Fruit fly (Drosophila melanogaster) whole organism: Measurements from ENCODE around the gene CG16865.

Source experiments
- CG8478 ChIP-seq: fragments of >200 bp; optimal IDR thresholded peaks from 2 replicates; lab custom pipeline; 2018; ENCODE audit warnings: inconsistent platforms
- Dll ChIP-seq: fragments of >200 bp; optimal IDR thresholded peaks from 2 replicates; lab custom pipeline; 2017
- EcR ChIP-seq, 2 experiments: fragments of >200 bp; optimal IDR thresholded peaks; 2 replicates each; lab custom pipeline; 2017; ENCODE audit warnings: missing biosample characterization in 2 of 2, missing genetic modification characterization in 2 of 2, missing genetic modification reagents in 2 of 2
- pan ChIP-seq: fragments of >200 bp; optimal IDR thresholded peaks from 2 replicates; lab custom pipeline; 2017
- psq ChIP-seq: fragments of >200 bp; optimal IDR thresholded peaks from 2 replicates; lab custom pipeline; 2017
- usp ChIP-seq: fragments of >200 bp; optimal IDR thresholded peaks from 2 replicates; lab custom pipeline; 2017; ENCODE audit warnings: missing biosample characterization, missing genetic modification characterization, mixed read lengths

DNA sequence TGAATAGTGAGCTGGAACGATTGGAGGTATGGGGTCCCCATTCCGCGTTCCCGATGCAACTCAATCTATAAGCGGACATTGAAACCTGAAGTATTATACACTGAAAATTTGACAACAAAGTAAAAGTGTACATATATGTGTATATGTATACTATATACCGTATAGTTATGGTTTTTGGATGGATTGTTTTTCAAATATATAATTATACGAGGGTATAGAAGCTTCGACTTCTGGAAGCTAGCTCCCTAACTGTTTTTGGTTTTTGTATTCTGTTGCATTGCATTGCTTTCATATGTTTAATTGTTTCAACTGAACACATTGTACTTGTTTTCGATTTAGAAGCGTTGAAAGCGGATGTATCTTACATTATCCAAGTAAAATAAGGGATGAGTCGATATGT lies 1.8 kb downstream of the CG16865 start, which contains the start of gene CG16888:
- TF ChIP-seq psq (no peak), EcR (GFP tag; optimal IDR thresholded peaks at IDR 0.05; lab: Kevin White, UChicago) (no peak), pan (lab: Kevin White, UChicago) (no peak), CG8478 (no peak), usp (GFP tag; lab: Kevin White, UChicago) (no peak), Dll (lab: Kevin White, UChicago) (no peak)
